Worm (Caenorhabditis elegans) whole organism, L4 larva: ENCODE data around the gene syx-2.
A peak's percentile ranks its signal among the peaks of the same experiment; 100 is the strongest.

Source experiments
- F10B5.3 ChIP-seq: sonication (generic microtip); optimal IDR thresholded peaks from 2 replicates; lab custom pipeline; 2016; ENCODE audit warnings: mild to moderate bottlenecking, missing genetic modification characterization, missing compliant biosample characterization
- F37D6.2 ChIP-seq: sonication (generic microtip); optimal IDR thresholded peaks from 2 replicates; lab custom pipeline; 2016; ENCODE audit warnings: mild to moderate bottlenecking, missing genetic modification characterization, missing compliant biosample characterization
- F49E8.2 ChIP-seq: sonication (generic microtip); optimal IDR thresholded peaks from 2 replicates; lab custom pipeline; 2016; ENCODE audit warnings: missing compliant biosample characterization, mild to moderate bottlenecking, missing genetic modification characterization, borderline replicate concordance
- T20F7.1 ChIP-seq: fragments of 200-800 bp; sonication (Bioruptor generic); optimal IDR thresholded peaks from 2 replicates; lab custom pipeline; 2018; ENCODE audit warnings: mild to moderate bottlenecking, missing genetic modification characterization, missing compliant biosample characterization
- aha-1 ChIP-seq: fragments of 150-350 bp; peaks from one replicate; lab custom pipeline; 2014; ENCODE audit warnings: missing biosample characterization, missing genetic modification characterization
- ama-1 ChIP-seq: fragments of 150-350 bp; optimal IDR thresholded peaks from 2 replicates; lab custom pipeline; 2014; ENCODE audit warnings: inconsistent platforms, mixed read lengths
- attf-4 ChIP-seq: sonication (generic microtip); optimal IDR thresholded peaks from 3 replicates; lab custom pipeline; 2017; ENCODE audit warnings: missing biosample characterization, missing genetic modification characterization
- ceh-62 ChIP-seq: sonication (generic microtip); optimal IDR thresholded peaks from 2 replicates; lab custom pipeline; 2017; ENCODE audit warnings: missing biosample characterization, missing genetic modification characterization
- ces-1 ChIP-seq: fragments of 150-350 bp; sonication (generic microtip); optimal IDR thresholded peaks from 4 replicates; lab custom pipeline; 2014; ENCODE audit warnings: missing biosample characterization, missing genetic modification reagents, missing genetic modification characterization
- cey-2 ChIP-seq: sonication (generic microtip); optimal IDR thresholded peaks from 3 replicates; lab custom pipeline; 2017; ENCODE audit warnings: missing genetic modification characterization, mild to moderate bottlenecking, missing compliant biosample characterization, antibody characterized with exemption, borderline replicate concordance; ENCODE audit not compliant: insufficient read depth
- daf-16 ChIP-seq, 3 experiments: sonication (generic microtip); optimal IDR thresholded peaks; 2 replicates each; lab custom pipeline; 2016 to 2017; ENCODE audit warnings: missing genetic modification characterization in 3 of 3, missing genetic modification reagents in 3 of 3, mild to moderate bottlenecking in 2 of 3, missing compliant biosample characterization in 2 of 3, missing biosample characterization in 1 of 3, moderate library complexity in 1 of 3
- daf-19 ChIP-seq: fragments of 200-800 bp; sonication (Bioruptor generic); conservative IDR thresholded peaks from 2 replicates; pipeline ENCODE4 v1.3.6; 2022; ENCODE audit warnings: missing genetic modification characterization, missing compliant biosample characterization
- daf-8 ChIP-seq: fragments of 200-800 bp; sonication (Bioruptor generic); IDR thresholded peaks from 2 replicates; pipeline ENCODE4 v1.3.6; 2022; ENCODE audit warnings: missing genetic modification characterization, missing compliant biosample characterization
- dmd-6 ChIP-seq: fragments of 200-800 bp; sonication (Bioruptor generic); IDR thresholded peaks from 2 replicates; pipeline ENCODE4 v1.3.6; 2022; ENCODE audit warnings: missing genetic modification reagents, missing genetic modification characterization, missing compliant biosample characterization
- dve-1 ChIP-seq: sonication (generic microtip); optimal IDR thresholded peaks from 2 replicates; lab custom pipeline; 2017; ENCODE audit warnings: antibody characterized with exemption, mild to moderate bottlenecking, missing genetic modification characterization, missing compliant biosample characterization; ENCODE audit not compliant: insufficient read depth
- egl-27 ChIP-seq: sonication (generic microtip); optimal IDR thresholded peaks from 3 replicates; lab custom pipeline; 2017; ENCODE audit warnings: missing biosample characterization, missing genetic modification reagents, missing genetic modification characterization
- egl-43 ChIP-seq: fragments of 200-800 bp; sonication (Bioruptor generic); IDR thresholded peaks from 2 replicates; pipeline ENCODE4 v1.3.6; 2022; ENCODE audit warnings: missing genetic modification reagents, missing genetic modification characterization, missing compliant biosample characterization
- gei-8 ChIP-seq: fragments of 200-800 bp; sonication (Bioruptor generic); optimal IDR thresholded peaks from 2 replicates; lab custom pipeline; 2018; ENCODE audit warnings: mild to moderate bottlenecking, missing genetic modification characterization, missing compliant biosample characterization
- hif-1 ChIP-seq, 2 experiments: sonication (generic microtip); optimal IDR thresholded peaks; 2 replicates each; lab custom pipeline; 2016 to 2017; ENCODE audit warnings: missing compliant biosample characterization in 2 of 2, missing genetic modification characterization in 2 of 2, missing genetic modification reagents in 2 of 2, missing genotype in 2 of 2, mild to moderate bottlenecking in 1 of 2
- hlh-30 ChIP-seq: sonication (generic microtip); optimal IDR thresholded peaks from 2 replicates; lab custom pipeline; 2017; ENCODE audit warnings: antibody characterized with exemption, mild to moderate bottlenecking, missing genetic modification characterization, missing compliant biosample characterization; ENCODE audit not compliant: insufficient read depth
- hmg-1.1 ChIP-seq: fragments of 200-800 bp; sonication (Bioruptor generic); IDR thresholded peaks from 2 replicates; pipeline ENCODE4 v1.3.6; 2022; ENCODE audit warnings: missing genetic modification reagents, missing genetic modification characterization, missing compliant biosample characterization
- lin-15B ChIP-seq: fragments of 150-350 bp; sonication (generic microtip); optimal IDR thresholded peaks from 3 replicates; lab custom pipeline; 2014; ENCODE audit warnings: missing biosample characterization, missing genetic modification characterization
- madf-5 ChIP-seq, 2 experiments: fragments of 200-800 bp; sonication (Bioruptor generic); IDR thresholded peaks; 2 replicates each; pipeline ENCODE4 v1.3.6; 2022; ENCODE audit warnings: missing compliant biosample characterization in 2 of 2, missing genetic modification characterization in 2 of 2
- mes-2 ChIP-seq: sonication (generic microtip); optimal IDR thresholded peaks from 2 replicates; lab custom pipeline; 2016; ENCODE audit warnings: missing genotype, mild to moderate bottlenecking, missing genetic modification characterization, missing compliant biosample characterization; ENCODE audit not compliant: poor library complexity, severe bottlenecking
- nhr-10 ChIP-seq: fragments of 150-350 bp; optimal IDR thresholded peaks from 2 replicates; lab custom pipeline; 2014; ENCODE audit warnings: missing biosample characterization, missing genetic modification characterization
- nhr-102 ChIP-seq: sonication (generic microtip); optimal IDR thresholded peaks from 2 replicates; lab custom pipeline; 2016; ENCODE audit warnings: mild to moderate bottlenecking, missing genetic modification characterization, moderate library complexity, missing compliant biosample characterization
- nhr-237 ChIP-seq: sonication (generic microtip); optimal IDR thresholded peaks from 2 replicates; lab custom pipeline; 2017; ENCODE audit warnings: missing biosample characterization, missing genetic modification characterization
- nhr-25 ChIP-seq: sonication (generic microtip); optimal IDR thresholded peaks from 2 replicates; lab custom pipeline; 2017; ENCODE audit warnings: missing genetic modification characterization, mild to moderate bottlenecking, missing compliant biosample characterization, antibody characterized with exemption, moderate library complexity, borderline replicate concordance; ENCODE audit not compliant: insufficient read depth
- nhr-41 ChIP-seq: fragments of 200-800 bp; sonication (Bioruptor generic); IDR thresholded peaks from 2 replicates; pipeline ENCODE4 v1.3.6; 2022; ENCODE audit warnings: missing genetic modification reagents, missing genetic modification characterization, missing compliant biosample characterization
- nhr-6 ChIP-seq: fragments of 150-350 bp; optimal IDR thresholded peaks from 2 replicates; lab custom pipeline; 2014; ENCODE audit warnings: missing biosample characterization, missing genetic modification characterization
- nhr-76 ChIP-seq: fragments of 150-350 bp; optimal IDR thresholded peaks from 2 replicates; lab custom pipeline; 2014; ENCODE audit warnings: missing biosample characterization, missing genetic modification characterization
- php-3 ChIP-seq: fragments of 200-800 bp; sonication (Bioruptor generic); IDR thresholded peaks from 2 replicates; pipeline ENCODE4 v1.3.6; 2022; ENCODE audit warnings: missing genetic modification reagents, missing genetic modification characterization, missing compliant biosample characterization
- pqm-1 ChIP-seq: sonication (generic microtip); optimal IDR thresholded peaks from 2 replicates; lab custom pipeline; 2017; ENCODE audit warnings: missing biosample characterization, missing genetic modification characterization
- rbr-2 ChIP-seq: sonication (generic microtip); optimal IDR thresholded peaks from 2 replicates; lab custom pipeline; 2016; ENCODE audit warnings: missing genotype, missing genetic modification characterization, missing compliant biosample characterization
- saeg-2 ChIP-seq: fragments of 200-800 bp; sonication (Bioruptor generic); IDR thresholded peaks from 2 replicates; pipeline ENCODE4 v1.3.6; 2022; ENCODE audit warnings: missing genetic modification reagents, missing genetic modification characterization, missing compliant biosample characterization
- sdz-12 ChIP-seq: fragments of 200-800 bp; sonication (Bioruptor generic); optimal IDR thresholded peaks from 2 replicates; lab custom pipeline; 2018; ENCODE audit warnings: mild to moderate bottlenecking, missing genetic modification characterization, missing compliant biosample characterization
- spr-1 ChIP-seq: sonication (generic microtip); optimal IDR thresholded peaks from 2 replicates; lab custom pipeline; 2016; ENCODE audit warnings: mild to moderate bottlenecking, missing genetic modification characterization, missing compliant biosample characterization
- unc-130 ChIP-seq: sonication (generic microtip); optimal IDR thresholded peaks from 2 replicates; lab custom pipeline; 2016; ENCODE audit warnings: missing genetic modification reagents, missing genetic modification characterization, missing compliant biosample characterization
- unc-62 ChIP-seq, 3 experiments: fragments of 150-350 bp in 1 of 3; sonication (generic microtip); optimal IDR thresholded peaks in 2 of 3; peaks in 1 of 3; 1 replicate in 1 of 3; 2 replicates in 2 of 3; lab custom pipeline; 2014 to 2017; ENCODE audit warnings: missing biosample characterization in 3 of 3, missing genetic modification characterization in 3 of 3, missing genetic modification reagents in 3 of 3, missing genotype in 1 of 3
- vab-7 ChIP-seq: fragments of 200-800 bp; sonication (Bioruptor generic); IDR thresholded peaks from 2 replicates; pipeline ENCODE4 v1.3.6; 2022; ENCODE audit warnings: missing genetic modification reagents, missing genetic modification characterization, missing compliant biosample characterization
- zag-1 ChIP-seq: fragments of 150-350 bp; optimal IDR thresholded peaks from 2 replicates; lab custom pipeline; 2014; ENCODE audit warnings: missing biosample characterization, missing genetic modification characterization
- zfp-2 ChIP-seq: sonication (generic microtip); optimal IDR thresholded peaks from 2 replicates; lab custom pipeline; 2016; ENCODE audit warnings: mild to moderate bottlenecking, missing genetic modification characterization, missing compliant biosample characterization
- zfp-3 ChIP-seq: fragments of 200-800 bp; sonication (Bioruptor generic); conservative IDR thresholded peaks from 2 replicates; pipeline ENCODE4 v1.3.6; 2022; ENCODE audit warnings: missing genetic modification reagents, missing genetic modification characterization, missing compliant biosample characterization
- zip-11 ChIP-seq: fragments of 200-800 bp; sonication (Bioruptor generic); IDR thresholded peaks from 2 replicates; pipeline ENCODE4 v1.3.6; 2022; ENCODE audit warnings: missing genetic modification characterization, missing compliant biosample characterization
- zip-2 ChIP-seq: fragments of 150-350 bp; optimal IDR thresholded peaks from 2 replicates; lab custom pipeline; 2014; ENCODE audit warnings: missing biosample characterization, missing genetic modification characterization

The syx-2 gene

ce11 chrX:14001494-14001974, 41.6 kb downstream of the syx-2 start, which contains the start of gene cytb-5.1 (continued):
- peak; percentile 4 for TF ChIP-seq nhr-25
- peak; percentile 30 for TF ChIP-seq mes-2 (tag; lab: Kevin White, UChicago)
- no peak for TF ChIP-seq zip-2 (tag; lab: Kevin White, UChicago)
- TF ChIP-seq F10B5.3 (tag; lab: Kevin White, UChicago) = no peak
- no peak for TF ChIP-seq egl-27 (tag; lab: Kevin White, UChicago)
- TF ChIP-seq ceh-62 (tag; lab: Kevin White, UChicago) = no peak
- no peak for TF ChIP-seq daf-8 (GFP tag; lab: Robert Waterston, UW)
- peak; percentile 58 for TF ChIP-seq dmd-6
- no peak for TF ChIP-seq nhr-41 (GFP tag; lab: Robert Waterston, UW)
- no peak for TF ChIP-seq lin-15B (tag; lab: Kevin White, UChicago)
- TF ChIP-seq unc-130 = no peak
- TF ChIP-seq zfp-3 (GFP tag; lab: Robert Waterston, UW) = no peak
- peak; percentile 54; the same call in 1 of the 2 replicates for TF ChIP-seq hmg-1.1 (GFP tag; lab: Robert Waterston, UW)
- peak in 1 of 2 experiments; percentile 2 for TF ChIP-seq hif-1 (tag; optimal IDR thresholded peaks at IDR 0.05; lab: Kevin White, UChicago)
- TF ChIP-seq zfp-2 (tag; lab: Kevin White, UChicago) = no peak
- TF ChIP-seq sdz-12 (GFP tag; lab: Kevin White, UChicago) = no peak
- peak; percentile 71 for TF ChIP-seq hlh-30 (tag; lab: Kevin White, UChicago)
- TF ChIP-seq rbr-2 (tag; lab: Kevin White, UChicago) = peak; percentile 16
- TF ChIP-seq gei-8 (GFP tag; lab: Kevin White, UChicago) = no peak
- no peak for TF ChIP-seq ama-1 (lab: Kevin White, UChicago)
- no peak for TF ChIP-seq daf-19 (GFP tag; lab: Robert Waterston, UW)
- TF ChIP-seq nhr-237 (tag; lab: Kevin White, UChicago) = no peak
- TF ChIP-seq nhr-10 (tag; lab: Kevin White, UChicago) = no peak
- TF ChIP-seq egl-43 (GFP tag; lab: Robert Waterston, UW) = no peak
- TF ChIP-seq daf-16 (GFP tag; optimal IDR thresholded peaks at IDR 0.05; lab: Kevin White, UChicago) = peak in 1 of 2 experiments; percentile 7
- TF ChIP-seq daf-16 (tag; optimal IDR thresholded peaks at IDR 0.05; lab: Kevin White, UChicago) = peak; percentile 86
- peak; percentile 69 for TF ChIP-seq pqm-1 (tag; lab: Kevin White, UChicago)
- peak; percentile 67 for TF ChIP-seq nhr-6 (tag; lab: Kevin White, UChicago)
- no peak for TF ChIP-seq F49E8.2 (tag; lab: Kevin White, UChicago)
- TF ChIP-seq nhr-76 (tag; lab: Kevin White, UChicago) = no peak
- TF ChIP-seq, all 104 proteins: peak for 25

ce11 chrX:14002739-14003138, 42.8 kb downstream of the syx-2 start:
- no peak for TF ChIP-seq cey-2 (tag; lab: Kevin White, UChicago)
- TF ChIP-seq unc-62 (GFP tag; optimal IDR thresholded peaks at IDR 0.05 in 1 of 2; lab: Kevin White, UChicago) = peak in 1 of 2 experiments; percentile 32
- TF ChIP-seq unc-62 (tag; optimal IDR thresholded peaks at IDR 0.05; lab: Kevin White, UChicago) = no peak
- no peak for TF ChIP-seq attf-4 (tag; lab: Kevin White, UChicago)
- no peak for TF ChIP-seq spr-1 (tag; lab: Kevin White, UChicago)
- TF ChIP-seq aha-1 (tag; lab: Kevin White, UChicago) = peak; percentile 64
- no peak for TF ChIP-seq nhr-6 (tag; lab: Kevin White, UChicago)
- TF ChIP-seq daf-16 (GFP tag; optimal IDR thresholded peaks at IDR 0.05; lab: Kevin White, UChicago) = no peak
- TF ChIP-seq daf-16 (tag; optimal IDR thresholded peaks at IDR 0.05; lab: Kevin White, UChicago) = peak; percentile 77

- peak; percentile 5 for TF ChIP-seq dve-1
- 0 out of 2 replicates have a peak, but pooled peaks have one; percentile 8 for TF ChIP-seq zfp-3 (GFP tag; lab: Robert Waterston, UW)
- no peak for TF ChIP-seq nhr-102
- no peak for TF ChIP-seq F37D6.2 (tag; lab: Kevin White, UChicago)
- no peak for TF ChIP-seq saeg-2 (GFP tag; lab: Robert Waterston, UW)
- no peak for TF ChIP-seq egl-43 (GFP tag; lab: Robert Waterston, UW)
- no peak for TF ChIP-seq spr-1 (tag; lab: Kevin White, UChicago)
- TF ChIP-seq T20F7.1 (GFP tag; lab: Kevin White, UChicago) = no peak
- TF ChIP-seq zip-11 = no peak
- no peak for TF ChIP-seq madf-5 (GFP tag; IDR thresholded peaks at IDR 0.05; lab: Robert Waterston, UW)
- TF ChIP-seq dmd-6 = peak; percentile 70
- TF ChIP-seq php-3 (GFP tag; lab: Robert Waterston, UW) = no peak
- TF ChIP-seq ces-1 (GFP tag; lab: Kevin White, UChicago) = no peak
- TF ChIP-seq egl-27 (tag; lab: Kevin White, UChicago) = no peak
- no peak for TF ChIP-seq zag-1
- TF ChIP-seq vab-7 (GFP tag; lab: Robert Waterston, UW) = no peak
- TF ChIP-seq nhr-10 (tag; lab: Kevin White, UChicago) = no peak
Observed at ce11 chrX:14003538-14003937, 43.6 kb downstream of the syx-2 start.
